Worm (Caenorhabditis elegans) whole organism, young adult: ENCODE measurements around the gene F39G3.3.
"Not testable (repeated sequence)": the region's sequence is repeated elsewhere in the genome, so short reads cannot be mapped to it uniquely, and the experiment has no call there.

Experiments
- D2030.7 ChIP-seq: fragments of 200-800 bp; sonication (Bioruptor generic); IDR thresholded peaks from 2 replicates; pipeline ENCODE4 v1.3.6; 2022; ENCODE audit warnings: missing genetic modification reagents, missing genetic modification characterization, missing compliant biosample characterization
- F23B12.7 ChIP-seq: sonication (generic microtip); optimal IDR thresholded peaks from 2 replicates; lab custom pipeline; 2017; ENCODE audit warnings: missing genetic modification characterization, mild to moderate bottlenecking, missing compliant biosample characterization, antibody characterized with exemption, moderate library complexity; ENCODE audit not compliant: insufficient read depth
- F49E8.2 ChIP-seq: sonication (generic microtip); optimal IDR thresholded peaks from 3 replicates; lab custom pipeline; 2017; ENCODE audit warnings: missing genetic modification characterization, mild to moderate bottlenecking, missing compliant biosample characterization, antibody characterized with exemption, moderate library complexity; ENCODE audit not compliant: insufficient read depth
- F57C9.4 ChIP-seq: sonication (generic microtip); optimal IDR thresholded peaks from 2 replicates; lab custom pipeline; 2017; ENCODE audit warnings: mild to moderate bottlenecking, missing genetic modification characterization, missing compliant biosample characterization
- K12H6.12 ChIP-seq: fragments of 200-800 bp; sonication (Bioruptor generic); optimal IDR thresholded peaks from 2 replicates; lab custom pipeline; 2018; ENCODE audit warnings: mild to moderate bottlenecking, missing genetic modification characterization, missing compliant biosample characterization
- Y53G8AR.9 ChIP-seq: fragments of 200-800 bp; sonication (Bioruptor generic); conservative IDR thresholded peaks from 2 replicates; pipeline ENCODE4 v1.3.6; 2022; ENCODE audit warnings: missing genetic modification reagents, missing genetic modification characterization, missing compliant biosample characterization
- Y67H2A.10 ChIP-seq: fragments of 200-800 bp; sonication (Bioruptor generic); conservative IDR thresholded peaks from 2 replicates; pipeline ENCODE4 v1.3.6; 2022; ENCODE audit warnings: missing genetic modification reagents, missing genetic modification characterization, missing compliant biosample characterization
- Y95B8A.8 ChIP-seq: fragments of 200-800 bp; sonication (Bioruptor generic); IDR thresholded peaks from 2 replicates; pipeline ENCODE4 v1.3.6; 2022; ENCODE audit warnings: missing genetic modification reagents, missing genetic modification characterization, missing compliant biosample characterization
- ZK185.1 ChIP-seq: sonication (generic microtip); optimal IDR thresholded peaks from 2 replicates; lab custom pipeline; 2016; ENCODE audit warnings: mild to moderate bottlenecking, missing genetic modification characterization, missing compliant biosample characterization; ENCODE audit not compliant: poor library complexity, severe bottlenecking
- ama-1 ChIP-seq, 3 experiments: fragments of 150-350 bp in 1 of 3; sonication (generic microtip) in 2 of 3; optimal IDR thresholded peaks; 2 replicates each; lab custom pipeline; 2014 to 2018; ENCODE audit warnings: missing biosample characterization in 2 of 3, missing genetic modification characterization in 2 of 3, missing genetic modification reagents in 2 of 3
- aptf-2 ChIP-seq: fragments of 200-800 bp; sonication (Bioruptor generic); conservative IDR thresholded peaks from 2 replicates; pipeline ENCODE4 v1.3.6; 2022; ENCODE audit warnings: missing genetic modification reagents, missing genetic modification characterization, missing compliant biosample characterization
- attf-6 ChIP-seq: fragments of 200-800 bp; sonication (Bioruptor generic); IDR thresholded peaks from 2 replicates; pipeline ENCODE4 v1.3.6; 2022; ENCODE audit warnings: missing genetic modification reagents, missing genetic modification characterization, missing compliant biosample characterization
- cebp-2 ChIP-seq: fragments of 200-800 bp; sonication (Bioruptor generic); IDR thresholded peaks from 2 replicates; pipeline ENCODE4 v1.3.6; 2022; ENCODE audit warnings: missing genetic modification characterization, missing compliant biosample characterization
- dox-1 ChIP-seq: fragments of 200-800 bp; sonication (Bioruptor generic); IDR thresholded peaks from 2 replicates; pipeline ENCODE4 v1.3.6; 2022; ENCODE audit warnings: missing genetic modification reagents, missing genetic modification characterization, missing compliant biosample characterization
- dpff-1 ChIP-seq: sonication (generic microtip); optimal IDR thresholded peaks from 2 replicates; lab custom pipeline; 2017; ENCODE audit warnings: mild to moderate bottlenecking, missing genetic modification characterization, missing compliant biosample characterization
- egl-18 ChIP-seq: fragments of 200-800 bp; sonication (Bioruptor generic); IDR thresholded peaks from 2 replicates; pipeline ENCODE4 v1.3.6; 2022; ENCODE audit warnings: missing genetic modification reagents, missing genetic modification characterization, missing compliant biosample characterization
- ekl-4 ChIP-seq: fragments of 200-800 bp; sonication (Bioruptor generic); IDR thresholded peaks from 2 replicates; pipeline ENCODE4 v1.3.6; 2022; ENCODE audit warnings: missing genetic modification reagents, missing genetic modification characterization, missing compliant biosample characterization
- gei-17 ChIP-seq: fragments of 200-800 bp; sonication (Bioruptor generic); optimal IDR thresholded peaks from 2 replicates; lab custom pipeline; 2018; ENCODE audit warnings: mild to moderate bottlenecking, missing genetic modification characterization, missing compliant biosample characterization
- him-1 ChIP-seq: sonication (generic microtip); optimal IDR thresholded peaks from 2 replicates; lab custom pipeline; 2016; ENCODE audit warnings: missing genotype, missing genetic modification reagents, missing genetic modification characterization, missing compliant biosample characterization
- hmg-1.2 ChIP-seq: fragments of 200-800 bp; sonication (Bioruptor generic); IDR thresholded peaks from 2 replicates; pipeline ENCODE4 v1.3.6; 2022; ENCODE audit warnings: missing genetic modification reagents, missing genetic modification characterization, missing compliant biosample characterization
- hrde-1 ChIP-seq: sonication (generic microtip); optimal IDR thresholded peaks from 2 replicates; lab custom pipeline; 2016; ENCODE audit warnings: missing genetic modification characterization, mild to moderate bottlenecking, missing compliant biosample characterization, moderate library complexity, missing genotype, missing genetic modification reagents, borderline replicate concordance
- hsf-1 ChIP-seq: fragments of 200-800 bp; sonication (Bioruptor generic); IDR thresholded peaks from 2 replicates; pipeline ENCODE4 v1.3.6; 2022; ENCODE audit warnings: missing genetic modification reagents, missing genetic modification characterization, missing compliant biosample characterization
- let-526 ChIP-seq: fragments of 200-800 bp; sonication (Bioruptor generic); IDR thresholded peaks from 2 replicates; pipeline ENCODE4 v1.3.6; 2022; ENCODE audit warnings: missing genetic modification reagents, missing genetic modification characterization, missing compliant biosample characterization
- lin-40 ChIP-seq: sonication (generic microtip); optimal IDR thresholded peaks from 2 replicates; lab custom pipeline; 2016; ENCODE audit warnings: missing genetic modification characterization, mild to moderate bottlenecking, missing compliant biosample characterization, missing genotype, missing genetic modification reagents
- lin-54 ChIP-seq: fragments of 200-800 bp; sonication (Bioruptor generic); optimal IDR thresholded peaks from 2 replicates; lab custom pipeline; 2018; ENCODE audit warnings: mild to moderate bottlenecking, missing genetic modification characterization, missing compliant biosample characterization
- madf-10 ChIP-seq: sonication (generic microtip); optimal IDR thresholded peaks from 2 replicates; lab custom pipeline; 2016; ENCODE audit warnings: mild to moderate bottlenecking, missing genetic modification characterization, missing compliant biosample characterization
- madf-3 ChIP-seq: fragments of 200-800 bp; sonication (Bioruptor generic); IDR thresholded peaks from 2 replicates; pipeline ENCODE4 v1.3.6; 2022; ENCODE audit warnings: missing genetic modification reagents, missing genetic modification characterization, missing compliant biosample characterization
- madf-6 ChIP-seq: fragments of 200-800 bp; sonication (Bioruptor generic); IDR thresholded peaks from 2 replicates; pipeline ENCODE4 v1.3.6; 2022; ENCODE audit warnings: missing genetic modification reagents, missing genetic modification characterization, missing compliant biosample characterization
- mes-4 ChIP-seq: sonication (generic microtip); optimal IDR thresholded peaks from 2 replicates; lab custom pipeline; 2016; ENCODE audit warnings: missing genotype, missing genetic modification characterization, missing compliant biosample characterization
- pbrm-1 ChIP-seq: fragments of 200-800 bp; sonication (Bioruptor generic); IDR thresholded peaks from 2 replicates; pipeline ENCODE4 v1.3.6; 2022; ENCODE audit warnings: missing genetic modification reagents, missing genetic modification characterization, missing compliant biosample characterization
- sptf-2 ChIP-seq: fragments of 200-800 bp; sonication (Bioruptor generic); optimal IDR thresholded peaks from 2 replicates; lab custom pipeline; 2018; ENCODE audit warnings: mild to moderate bottlenecking, missing genetic modification characterization, missing compliant biosample characterization
- xnd-1 ChIP-seq: sonication (generic microtip); optimal IDR thresholded peaks from 2 replicates; lab custom pipeline; 2016; ENCODE audit warnings: missing genotype, missing genetic modification reagents, missing genetic modification characterization, missing compliant biosample characterization
- ztf-18 ChIP-seq: sonication (generic microtip); optimal IDR thresholded peaks from 2 replicates; lab custom pipeline; 2016; ENCODE audit warnings: missing genotype, mild to moderate bottlenecking, missing genetic modification characterization, missing compliant biosample characterization
- ztf-22 ChIP-seq: fragments of 200-800 bp; sonication (Bioruptor generic); optimal IDR thresholded peaks from 2 replicates; lab custom pipeline; 2018; ENCODE audit warnings: mild to moderate bottlenecking, missing genetic modification characterization, moderate library complexity, missing compliant biosample characterization
- ztf-28 ChIP-seq: fragments of 200-800 bp; sonication (Bioruptor generic); IDR thresholded peaks from 2 replicates; pipeline ENCODE4 v1.3.6; 2022; ENCODE audit warnings: missing genetic modification reagents, missing genetic modification characterization, missing compliant biosample characterization

Gene F39G3.3

ce11 chrV:4758540-4758939 lies 26.8 kb downstream of the F39G3.3 start (continued):
- TF ChIP-seq lin-54 (GFP tag; lab: Kevin White, UChicago) = no peak
- TF ChIP-seq pbrm-1 (GFP tag; lab: Robert Waterston, UW) = no peak
- no peak for TF ChIP-seq madf-10 (tag; lab: Kevin White, UChicago)
- TF ChIP-seq madf-6 (GFP tag; lab: Robert Waterston, UW) = peak; percentile 63
- TF ChIP-seq ekl-4 (GFP tag; lab: Robert Waterston, UW) = peak; percentile 52; the same call in 1 of the 2 replicates
- no peak for TF ChIP-seq mes-4 (tag; lab: Kevin White, UChicago)
- TF ChIP-seq F57C9.4 (tag; lab: Kevin White, UChicago) = no peak
- no peak for TF ChIP-seq lin-40 (tag; lab: Kevin White, UChicago)
- no peak for TF ChIP-seq cebp-2
- TF ChIP-seq K12H6.12 (tag; lab: Kevin White, UChicago) = no peak
- TF ChIP-seq Y67H2A.10 (GFP tag; lab: Robert Waterston, UW) = no peak
- peak; percentile 14; the same call in 1 of the 2 replicates for TF ChIP-seq hmg-1.2 (GFP tag; lab: Robert Waterston, UW)
- TF ChIP-seq attf-6 (GFP tag; lab: Robert Waterston, UW) = peak; percentile 47; the same call in 1 of the 2 replicates
- TF ChIP-seq F23B12.7 (tag; lab: Kevin White, UChicago) = no peak
- no peak for TF ChIP-seq ztf-22 (GFP tag; lab: Kevin White, UChicago)
- no peak for TF ChIP-seq ztf-28 (GFP tag; lab: Robert Waterston, UW)
- peak; percentile 10 for TF ChIP-seq hrde-1 (tag; lab: Kevin White, UChicago)
- TF ChIP-seq dpff-1 (tag; lab: Kevin White, UChicago) = no peak
- TF ChIP-seq aptf-2 (GFP tag; lab: Robert Waterston, UW) = no peak
- TF ChIP-seq Y53G8AR.9 (GFP tag; lab: Robert Waterston, UW) = peak; percentile 79
- no peak for TF ChIP-seq ZK185.1
- no peak for TF ChIP-seq let-526
- TF ChIP-seq madf-3 (GFP tag; lab: Robert Waterston, UW) = peak; percentile 78; the same call in 1 of the 2 replicates
- no peak for TF ChIP-seq xnd-1 (tag; lab: Kevin White, UChicago)
- no peak for TF ChIP-seq dox-1 (GFP tag; lab: Robert Waterston, UW)
- peak; percentile 21 for TF ChIP-seq him-1 (tag; lab: Kevin White, UChicago)
- TF ChIP-seq D2030.7 (GFP tag; lab: Robert Waterston, UW) = no peak
- TF ChIP-seq ztf-18 (tag; lab: Kevin White, UChicago) = no peak
- peak; percentile 74 for TF ChIP-seq hsf-1
- TF ChIP-seq F49E8.2 (tag; lab: Kevin White, UChicago) = peak; percentile 15
- no peak for TF ChIP-seq gei-17 (GFP tag; lab: Kevin White, UChicago)
- TF ChIP-seq egl-18 = no peak
- no peak for TF ChIP-seq ama-1 (optimal IDR thresholded peaks at IDR 0.05; lab: Kevin White, UChicago)
- TF ChIP-seq ama-1 (GFP tag; optimal IDR thresholded peaks at IDR 0.05; lab: Kevin White, UChicago) = peak in 1 of 2 experiments; percentile 37
- TF ChIP-seq Y95B8A.8 (GFP tag; lab: Robert Waterston, UW) = 0 out of 2 replicates have a peak, but pooled peaks have one; percentile 39

DNA sequence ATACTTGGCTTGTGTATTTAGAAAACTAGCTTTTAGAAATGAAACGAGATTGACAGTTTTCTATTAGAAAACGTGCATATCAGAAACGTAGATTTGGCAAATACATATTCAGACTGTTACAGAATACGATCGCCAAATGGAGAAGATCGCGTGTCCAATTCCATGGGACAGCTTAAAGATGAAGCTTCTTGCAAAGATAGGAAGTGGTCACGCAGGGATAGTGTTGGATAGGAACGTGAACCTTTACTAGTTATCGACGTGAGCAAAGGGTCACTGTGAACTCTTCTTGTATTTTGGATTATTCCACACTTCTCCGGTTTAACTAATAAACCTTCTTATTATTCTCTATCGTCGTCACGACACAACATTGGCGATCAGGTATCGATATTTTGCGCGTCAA lies 29.0 kb downstream of the F39G3.3 start, which contains the start of gene bgnt-1.4:
bgnt-1.4 (plus strand) TSS at position 301 of the 400 bp plus-strand sequence.
- not testable (repeated sequence) for TF ChIP-seq sptf-2 (GFP tag; lab: Kevin White, UChicago); hmg-1.2 (GFP tag; lab: Robert Waterston, UW); Y53G8AR.9 (GFP tag; lab: Robert Waterston, UW)

DNA sequence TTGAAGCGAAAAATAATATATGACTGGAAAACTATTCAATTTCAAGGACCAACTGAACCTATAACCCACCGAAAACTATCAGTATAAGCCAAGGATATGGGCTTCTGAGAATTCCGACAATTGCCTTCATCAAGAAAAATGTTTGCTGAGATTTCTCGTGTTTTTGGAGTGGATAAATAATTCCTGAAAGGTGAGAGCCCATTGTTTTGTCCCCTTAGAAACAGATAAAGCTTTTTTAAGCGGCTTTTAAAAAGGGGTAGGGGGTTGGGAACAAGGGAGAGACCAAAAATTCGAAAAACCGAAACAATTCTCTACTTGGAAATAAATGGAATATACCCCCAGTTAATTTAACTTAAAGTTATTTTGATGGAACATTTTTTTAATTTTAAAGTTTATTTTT lies 34.8 kb downstream of the F39G3.3 start, which contains the start of gene C18G1.8:
C18G1.8 (minus strand) TSS at position 101 of the 400 bp plus-strand sequence.
- TF ChIP-seq gei-17 (GFP tag; lab: Kevin White, UChicago) (no peak), let-526 (no peak)
